Fruit fly (Drosophila melanogaster) whole organism, pupa: ENCODE data around the gene ct.

Experiments used
- CG13204 ChIP-seq: fragments of 200-800 bp; sonication (Bioruptor generic); optimal IDR thresholded peaks from 2 replicates; lab custom pipeline; 2018; ENCODE audit warnings: missing biosample characterization, mild to moderate bottlenecking, missing genetic modification characterization, moderate library complexity
- CG14655 ChIP-seq: fragments of 200-800 bp; sonication (Bioruptor generic); optimal IDR thresholded peaks from 3 replicates; lab custom pipeline; 2017; ENCODE audit warnings: mild to moderate bottlenecking, missing biosample characterization, missing genetic modification reagents, missing genetic modification characterization
- CG4496 ChIP-seq: fragments of 200-800 bp; sonication (Bioruptor generic); IDR thresholded peaks from 3 replicates; pipeline ENCODE4 v1.3.6; 2022; ENCODE audit warnings: missing biosample characterization, missing genetic modification characterization
- CG8301 ChIP-seq: fragments of 200-800 bp; sonication (Bioruptor generic); optimal IDR thresholded peaks from 2 replicates; lab custom pipeline; 2018; ENCODE audit warnings: missing biosample characterization, mild to moderate bottlenecking, missing genetic modification characterization
- CG9948 ChIP-seq: fragments of 200-800 bp; sonication (Bioruptor generic); optimal IDR thresholded peaks from 2 replicates; lab custom pipeline; 2018; ENCODE audit warnings: missing biosample characterization, mild to moderate bottlenecking, missing genetic modification characterization, moderate library complexity
- EcR ChIP-seq: fragments of 200-800 bp; sonication (Bioruptor generic); optimal IDR thresholded peaks from 3 replicates; lab custom pipeline; 2019; ENCODE audit warnings: missing biosample characterization, missing genetic modification characterization, mild to moderate bottlenecking, moderate library complexity, missing genetic modification reagents
- Ets98B ChIP-seq: fragments of 200-800 bp; sonication (Bioruptor generic); IDR thresholded peaks from 2 replicates; pipeline ENCODE4 v1.3.6; 2022; ENCODE audit warnings: missing biosample characterization, missing genetic modification characterization
- Pif1A ChIP-seq: fragments of 200-800 bp; sonication (Bioruptor generic); optimal IDR thresholded peaks from 3 replicates; lab custom pipeline; 2016; ENCODE audit warnings: missing biosample characterization, missing genetic modification characterization
- Snoo ChIP-seq: fragments of 200-800 bp; sonication (Bioruptor generic); optimal IDR thresholded peaks from 3 replicates; lab custom pipeline; 2017; ENCODE audit warnings: missing biosample characterization, mild to moderate bottlenecking, missing genetic modification characterization, inconsistent platforms
- gl ChIP-seq: fragments of 200-800 bp; sonication (Bioruptor generic); optimal IDR thresholded peaks from 2 replicates; lab custom pipeline; 2018; ENCODE audit warnings: missing biosample characterization, mild to moderate bottlenecking, missing genetic modification characterization
- rn ChIP-seq: fragments of 200-800 bp; sonication (Bioruptor generic); IDR thresholded peaks from 2 replicates; pipeline ENCODE4 v1.3.6; 2022; ENCODE audit warnings: missing biosample characterization, missing genetic modification characterization

DNA sequence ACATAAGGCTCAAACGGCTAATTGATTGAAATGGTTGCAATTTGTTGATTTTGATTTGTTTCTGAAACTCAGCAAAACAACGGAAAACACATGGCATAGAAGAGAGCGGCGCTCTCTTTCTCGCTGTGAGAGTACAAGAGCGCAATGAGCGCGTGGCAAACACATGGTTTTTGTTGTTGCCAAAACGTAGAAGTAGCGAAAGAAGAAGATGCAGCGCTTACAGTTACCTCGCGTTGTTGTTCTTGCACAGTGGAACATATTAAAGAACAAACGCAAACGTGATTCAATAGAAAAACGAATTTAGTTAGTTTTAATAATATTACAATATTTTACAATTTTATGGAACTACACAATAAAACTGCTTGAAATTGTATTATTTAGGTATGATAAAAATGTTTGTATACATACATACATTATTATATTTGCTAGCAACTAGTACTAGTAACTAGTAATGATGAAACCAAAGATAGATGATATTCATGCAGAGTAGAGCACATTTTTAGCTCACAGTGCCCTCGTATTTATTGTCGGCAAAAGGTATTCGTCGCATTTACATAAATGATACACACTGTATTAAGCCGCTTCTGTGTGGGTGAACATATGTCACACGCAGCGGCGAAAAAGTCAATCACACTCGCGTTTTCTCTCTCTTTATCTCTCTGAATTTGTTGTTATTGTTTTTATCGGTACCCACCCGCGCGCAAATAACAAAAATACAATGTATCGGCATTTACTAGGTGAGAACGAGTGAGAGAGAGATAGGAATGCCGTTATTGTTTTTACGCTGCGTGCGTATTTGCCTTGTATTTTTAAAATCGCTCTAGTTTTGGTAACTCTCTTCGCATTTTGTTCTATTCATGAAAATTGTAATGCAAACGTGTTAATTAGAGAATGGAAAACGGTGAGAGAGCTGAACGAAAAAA lies 97.2 kb downstream of the ct start:
- TF ChIP-seq Ets98B (GFP tag; lab: Robert Waterston, UW) (peak; percentile 60), CG14655 (GFP tag; lab: Kevin White, UChicago) (peak; percentile 96), Snoo (peak; percentile 93), CG13204 (GFP tag; lab: Kevin White, UChicago) (peak; percentile 59), EcR (GFP tag; lab: Kevin White, UChicago) (peak; percentile 33), CG9948 (tag; lab: Kevin White, UChicago) (peak; percentile 93), gl (tag; lab: Kevin White, UChicago) (peak; percentile 63), rn (GFP tag; lab: Robert Waterston, UW) (no peak; the same call in 1 of the 2 replicates), CG4496 (GFP tag; lab: Robert Waterston, UW) (peak; percentile 82), Pif1A (GFP tag; lab: Kevin White, UChicago) (peak; percentile 91), CG8301 (tag; lab: Kevin White, UChicago) (peak; percentile 95)
